Worm (Caenorhabditis elegans) whole organism, L2 larva: ENCODE results near the gene T24C4.5.

Experiments
- ama-1 ChIP-seq: fragments of 150-350 bp; optimal IDR thresholded peaks from 2 replicates; lab custom pipeline; 2018; ENCODE audit warnings: inconsistent platforms
- ceh-16 ChIP-seq: fragments of 150-350 bp; optimal IDR thresholded peaks from 2 replicates; lab custom pipeline; 2014; ENCODE audit warnings: missing biosample characterization, missing genetic modification characterization
- fos-1 ChIP-seq: fragments of 150-350 bp; optimal IDR thresholded peaks from 2 replicates; lab custom pipeline; 2014; ENCODE audit warnings: missing biosample characterization, missing genetic modification characterization
- lsy-2 ChIP-seq, 2 experiments: fragments of 150-350 bp in 1 of 2; sonication (generic microtip) in 1 of 2; optimal IDR thresholded peaks; 2 replicates each; lab custom pipeline; 2014 to 2017; ENCODE audit warnings: missing biosample characterization in 2 of 2, missing genetic modification characterization in 2 of 2
- nhr-12 ChIP-seq: fragments of 150-350 bp; optimal IDR thresholded peaks from 2 replicates; lab custom pipeline; 2014; ENCODE audit warnings: missing biosample characterization, missing genetic modification characterization
- nhr-25 ChIP-seq: fragments of 150-350 bp; sonication (generic microtip); optimal IDR thresholded peaks from 3 replicates; lab custom pipeline; 2014; ENCODE audit warnings: missing biosample characterization, missing genetic modification characterization
- skn-1 ChIP-seq: sonication (generic microtip); optimal IDR thresholded peaks from 2 replicates; lab custom pipeline; 2017; ENCODE audit warnings: missing biosample characterization, missing genetic modification characterization
- unc-62 ChIP-seq: fragments of 150-350 bp; optimal IDR thresholded peaks from 2 replicates; lab custom pipeline; 2014; ENCODE audit warnings: missing biosample characterization, missing genetic modification reagents, missing genetic modification characterization
- zag-1 ChIP-seq: fragments of 150-350 bp; optimal IDR thresholded peaks from 2 replicates; lab custom pipeline; 2014; ENCODE audit warnings: missing biosample characterization, missing genetic modification characterization
- ztf-4 ChIP-seq: fragments of 150-350 bp; optimal IDR thresholded peaks from 2 replicates; lab custom pipeline; 2014; ENCODE audit warnings: missing biosample characterization, missing genetic modification characterization

- TF ChIP-seq ceh-16 = no peak
- TF ChIP-seq ama-1 (lab: Kevin White, UChicago) = no peak
- TF ChIP-seq unc-62 = no peak
- no peak for TF ChIP-seq zag-1 (tag; lab: Kevin White, UChicago)
- TF ChIP-seq nhr-25 (tag; lab: Kevin White, UChicago) = no peak
- no peak for TF ChIP-seq ztf-4 (tag; lab: Kevin White, UChicago)
- no peak for TF ChIP-seq fos-1 (tag; lab: Kevin White, UChicago)
- TF ChIP-seq skn-1 (tag; lab: Kevin White, UChicago) = no peak
- no peak for TF ChIP-seq lsy-2 (tag; optimal IDR thresholded peaks at IDR 0.05; lab: Kevin White, UChicago)
- no peak for TF ChIP-seq nhr-12 (tag; lab: Kevin White, UChicago)
Observed at ce11 chrIII:868866-869265, 10.7 kb downstream of the T24C4.5 start.
